Fruit fly (Drosophila melanogaster) whole organism, embryonic: ENCODE data around the gene CG1640.

ENCODE experiments used
- B-H2 ChIP-seq: fragments of 200-800 bp; sonication (Bioruptor generic); optimal IDR thresholded peaks from 2 replicates; lab custom pipeline; 2018; ENCODE audit warnings: missing biosample characterization, mild to moderate bottlenecking, missing genetic modification characterization
- BEAF-32 ChIP-seq: fragments of 200-800 bp; sonication (Bioruptor generic); optimal IDR thresholded peaks from 3 replicates; lab custom pipeline; 2017; ENCODE audit warnings: missing biosample characterization, missing genetic modification characterization, mild to moderate bottlenecking, moderate library complexity, missing genetic modification reagents
- Blimp-1 ChIP-seq: fragments of 200-800 bp; sonication (Bioruptor generic); optimal IDR thresholded peaks from 3 replicates; lab custom pipeline; 2018; ENCODE audit warnings: missing biosample characterization, missing genetic modification characterization, mild to moderate bottlenecking, moderate library complexity, missing genetic modification reagents
- CG10274 ChIP-seq: fragments of 200-800 bp; sonication (Bioruptor generic); optimal IDR thresholded peaks from 3 replicates; lab custom pipeline; 2017; ENCODE audit warnings: missing biosample characterization, mild to moderate bottlenecking, missing genetic modification characterization
- CG10321 ChIP-seq: fragments of 200-800 bp; sonication (Bioruptor generic); IDR thresholded peaks from 2 replicates; pipeline ENCODE4 v1.3.6; 2022; ENCODE audit warnings: missing biosample characterization, missing genetic modification characterization
- CG10543 ChIP-seq: fragments of 200-800 bp; sonication (Bioruptor generic); optimal IDR thresholded peaks from 3 replicates; lab custom pipeline; 2017; ENCODE audit warnings: missing biosample characterization, mild to moderate bottlenecking, missing genetic modification characterization, moderate library complexity
- CG11398 ChIP-seq: fragments of 200-800 bp; sonication (Bioruptor generic); optimal IDR thresholded peaks from 2 replicates; lab custom pipeline; 2016; ENCODE audit warnings: missing biosample characterization, missing genetic modification characterization
- CG11560 ChIP-seq: fragments of 200-800 bp; sonication (Bioruptor generic); IDR thresholded peaks from 3 replicates; pipeline ENCODE4 v1.3.6; 2022; ENCODE audit warnings: missing biosample characterization, missing genetic modification characterization
- CG11696 ChIP-seq: fragments of 200-800 bp; sonication (Bioruptor generic); IDR thresholded peaks from 2 replicates; pipeline ENCODE4 v1.3.6; 2022; ENCODE audit warnings: missing biosample characterization, missing genetic modification characterization
- CG12744 ChIP-seq: fragments of 200-800 bp; sonication (Bioruptor generic); optimal IDR thresholded peaks from 2 replicates; lab custom pipeline; 2016; ENCODE audit warnings: missing biosample characterization, missing genetic modification characterization
- CG13624 ChIP-seq: fragments of 200-800 bp; sonication (Bioruptor generic); optimal IDR thresholded peaks from 2 replicates; lab custom pipeline; 2016; ENCODE audit warnings: missing biosample characterization, missing genetic modification characterization
- CG14667 ChIP-seq: fragments of 200-800 bp; sonication (Bioruptor generic); IDR thresholded peaks from 2 replicates; pipeline ENCODE4 v1.3.6; 2022; ENCODE audit warnings: missing biosample characterization, missing genetic modification characterization
- CG17612 ChIP-seq: fragments of 200-800 bp; sonication (Bioruptor generic); IDR thresholded peaks from 2 replicates; pipeline ENCODE4 v1.3.6; 2022; ENCODE audit warnings: missing biosample characterization, missing genetic modification characterization
- CG18599 ChIP-seq: fragments of 200-800 bp; sonication (Bioruptor generic); optimal IDR thresholded peaks from 3 replicates; lab custom pipeline; 2017; ENCODE audit warnings: missing biosample characterization, missing genetic modification characterization, mild to moderate bottlenecking, moderate library complexity, missing genetic modification reagents
- CG2116 ChIP-seq: fragments of 200-800 bp; sonication (Bioruptor generic); optimal IDR thresholded peaks from 3 replicates; lab custom pipeline; 2018; ENCODE audit warnings: missing biosample characterization, mild to moderate bottlenecking, missing genetic modification characterization
- CG43689 ChIP-seq: fragments of 200-800 bp; sonication (Bioruptor generic); IDR thresholded peaks from 2 replicates; pipeline ENCODE4 v1.3.6; 2022; ENCODE audit warnings: missing biosample characterization, missing genetic modification characterization
- CG4404 ChIP-seq: fragments of 200-800 bp; sonication (Bioruptor generic); IDR thresholded peaks from 2 replicates; pipeline ENCODE4 v1.3.6; 2022; ENCODE audit warnings: missing biosample characterization, missing genetic modification characterization
- CG6689 ChIP-seq: fragments of 200-800 bp; sonication (Bioruptor generic); IDR thresholded peaks from 2 replicates; pipeline ENCODE4 v1.3.6; 2022; ENCODE audit warnings: missing biosample characterization, missing genetic modification characterization
- CG7987 ChIP-seq: fragments of 200-800 bp; sonication (Bioruptor generic); optimal IDR thresholded peaks from 2 replicates; lab custom pipeline; 2018; ENCODE audit warnings: missing biosample characterization, mild to moderate bottlenecking, missing genetic modification characterization, moderate library complexity
- CG8359 ChIP-seq: fragments of 200-800 bp; sonication (Bioruptor generic); optimal IDR thresholded peaks from 2 replicates; lab custom pipeline; 2017; ENCODE audit warnings: missing biosample characterization, mild to moderate bottlenecking, missing genetic modification characterization, borderline replicate concordance
- CG8765 ChIP-seq: fragments of 200-800 bp; sonication (Bioruptor generic); IDR thresholded peaks from 2 replicates; pipeline ENCODE4 v1.3.6; 2022; ENCODE audit warnings: missing biosample characterization, missing genetic modification characterization
- CoRest ChIP-seq: fragments of 200-800 bp; sonication (Bioruptor generic); optimal IDR thresholded peaks from 3 replicates; lab custom pipeline; 2018; ENCODE audit warnings: missing biosample characterization, mild to moderate bottlenecking, missing genetic modification characterization, moderate library complexity
- Doc3 ChIP-seq: fragments of 200-800 bp; sonication (Bioruptor generic); IDR thresholded peaks from 3 replicates; pipeline ENCODE4 v1.3.6; 2022; ENCODE audit warnings: missing biosample characterization, missing genetic modification characterization; ENCODE audit not compliant: partially characterized antibody
- Drgx ChIP-seq: fragments of 200-800 bp; sonication (Bioruptor generic); IDR thresholded peaks from 2 replicates; pipeline ENCODE4 v1.3.6; 2022; ENCODE audit warnings: missing biosample characterization, missing genetic modification characterization
- Fer1 ChIP-seq: fragments of 200-800 bp; sonication (Bioruptor generic); optimal IDR thresholded peaks from 2 replicates; lab custom pipeline; 2017; ENCODE audit warnings: missing biosample characterization, mild to moderate bottlenecking, missing genetic modification characterization
- Gsc ChIP-seq: fragments of 200-800 bp; sonication (Bioruptor generic); IDR thresholded peaks from 2 replicates; pipeline ENCODE4 v1.3.6; 2022; ENCODE audit warnings: missing biosample characterization, missing genetic modification characterization
- Hmr ChIP-seq: fragments of 200-800 bp; sonication (Bioruptor generic); optimal IDR thresholded peaks from 3 replicates; lab custom pipeline; 2017; ENCODE audit warnings: mild to moderate bottlenecking, missing biosample characterization, missing genetic modification reagents, missing genetic modification characterization
- Hmx ChIP-seq: fragments of 200-800 bp; sonication (Bioruptor generic); optimal IDR thresholded peaks from 2 replicates; lab custom pipeline; 2016; ENCODE audit warnings: missing biosample characterization, missing genetic modification characterization
- Hr39 ChIP-seq: fragments of >200 bp; optimal IDR thresholded peaks from 2 replicates; lab custom pipeline; 2017
- Lhr ChIP-seq: fragments of 200-800 bp; sonication (Bioruptor generic); optimal IDR thresholded peaks from 3 replicates; lab custom pipeline; 2017; ENCODE audit warnings: mild to moderate bottlenecking, missing biosample characterization, missing genetic modification reagents, missing genetic modification characterization
- MBD-R2 ChIP-seq: fragments of 200-800 bp; sonication (Bioruptor generic); IDR thresholded peaks from 2 replicates; pipeline ENCODE4 v1.3.6; 2022; ENCODE audit warnings: missing biosample characterization, missing genetic modification characterization
- Mad ChIP-seq: fragments of 200-800 bp; sonication (Bioruptor generic); optimal IDR thresholded peaks from 2 replicates; lab custom pipeline; 2016; ENCODE audit warnings: missing biosample characterization, missing genetic modification characterization
- Oaz ChIP-seq: fragments of 200-800 bp; sonication (Bioruptor generic); IDR thresholded peaks from 2 replicates; pipeline ENCODE4 v1.3.6; 2022; ENCODE audit warnings: missing biosample characterization, missing genetic modification characterization
- Ravus ChIP-seq: fragments of 200-800 bp; sonication (Bioruptor generic); IDR thresholded peaks from 2 replicates; pipeline ENCODE4 v1.3.6; 2022; ENCODE audit warnings: missing biosample characterization, missing genetic modification characterization
- chinmo ChIP-seq: fragments of 200-800 bp; sonication (Bioruptor generic); IDR thresholded peaks from 4 replicates; pipeline ENCODE4 v1.3.6; 2022; ENCODE audit warnings: missing biosample characterization, missing genetic modification characterization; ENCODE audit not compliant: partially characterized antibody
- ci ChIP-seq: fragments of 200-800 bp; sonication (Bioruptor generic); IDR thresholded peaks from 3 replicates; pipeline ENCODE4 v1.3.6; 2022; ENCODE audit warnings: missing biosample characterization, missing genetic modification characterization
- crc ChIP-seq: fragments of 200-800 bp; sonication (Bioruptor generic); optimal IDR thresholded peaks from 2 replicates; lab custom pipeline; 2016; ENCODE audit warnings: missing biosample characterization, missing genetic modification characterization
- dmrt99B ChIP-seq: fragments of 200-800 bp; sonication (Bioruptor generic); optimal IDR thresholded peaks from 2 replicates; lab custom pipeline; 2018; ENCODE audit warnings: missing biosample characterization, mild to moderate bottlenecking, missing genetic modification characterization, moderate library complexity
- gcm ChIP-seq: fragments of 200-800 bp; sonication (Bioruptor generic); optimal IDR thresholded peaks from 2 replicates; lab custom pipeline; 2019; ENCODE audit warnings: missing biosample characterization, mild to moderate bottlenecking, missing genetic modification characterization, moderate library complexity
- ind ChIP-seq: fragments of 200-800 bp; sonication (Bioruptor generic); optimal IDR thresholded peaks from 3 replicates; lab custom pipeline; 2016; ENCODE audit warnings: missing biosample characterization, missing genetic modification characterization
- inv ChIP-seq: fragments of 200-800 bp; sonication (Bioruptor generic); IDR thresholded peaks from 2 replicates; pipeline ENCODE4 v1.3.6; 2022; ENCODE audit warnings: missing biosample characterization, missing genetic modification characterization; ENCODE audit not compliant: partially characterized antibody
- lmd ChIP-seq: fragments of 200-800 bp; sonication (Bioruptor generic); IDR thresholded peaks from 2 replicates; pipeline ENCODE4 v1.3.6; 2022; ENCODE audit warnings: missing biosample characterization, missing genetic modification characterization
- pho ChIP-seq: fragments of 200-800 bp; sonication (Bioruptor generic); optimal IDR thresholded peaks from 2 replicates; lab custom pipeline; 2016; ENCODE audit warnings: missing biosample characterization, missing genetic modification characterization
- ro ChIP-seq: fragments of 200-800 bp; sonication (Bioruptor generic); IDR thresholded peaks from 2 replicates; pipeline ENCODE4 v1.3.6; 2022; ENCODE audit warnings: missing biosample characterization, missing genetic modification characterization
- salm ChIP-seq: fragments of 200-800 bp; sonication (Bioruptor generic); optimal IDR thresholded peaks from 2 replicates; lab custom pipeline; 2018; ENCODE audit warnings: missing biosample characterization, mild to moderate bottlenecking, missing genetic modification characterization
- shn ChIP-seq: fragments of 200-800 bp; sonication (Bioruptor generic); optimal IDR thresholded peaks from 3 replicates; lab custom pipeline; 2016; ENCODE audit warnings: missing biosample characterization, missing genetic modification characterization
- so ChIP-seq: fragments of 200-800 bp; sonication (Bioruptor generic); IDR thresholded peaks from 3 replicates; pipeline ENCODE4 v1.3.6; 2022; ENCODE audit warnings: missing biosample characterization, missing genetic modification characterization
- unc-4 ChIP-seq: fragments of 200-800 bp; sonication (Bioruptor generic); IDR thresholded peaks from 2 replicates; pipeline ENCODE4 v1.3.6; 2022; ENCODE audit warnings: missing biosample characterization, missing genetic modification characterization; ENCODE audit not compliant: partially characterized antibody
- vnd ChIP-seq: fragments of 200-800 bp; sonication (Bioruptor generic); IDR thresholded peaks from 3 replicates; pipeline ENCODE4 v1.3.6; 2022; ENCODE audit warnings: missing biosample characterization, missing genetic modification characterization; ENCODE audit not compliant: partially characterized antibody
- vvl ChIP-seq: fragments of 200-800 bp; sonication (Bioruptor generic); IDR thresholded peaks from 2 replicates; pipeline ENCODE4 v1.3.6; 2022; ENCODE audit warnings: missing biosample characterization, missing genetic modification characterization
- wor ChIP-seq: fragments of 200-800 bp; sonication (Bioruptor generic); IDR thresholded peaks from 2 replicates; pipeline ENCODE4 v1.3.6; 2022; ENCODE audit warnings: missing biosample characterization, missing genetic modification characterization

Gene CG1640

DNA sequence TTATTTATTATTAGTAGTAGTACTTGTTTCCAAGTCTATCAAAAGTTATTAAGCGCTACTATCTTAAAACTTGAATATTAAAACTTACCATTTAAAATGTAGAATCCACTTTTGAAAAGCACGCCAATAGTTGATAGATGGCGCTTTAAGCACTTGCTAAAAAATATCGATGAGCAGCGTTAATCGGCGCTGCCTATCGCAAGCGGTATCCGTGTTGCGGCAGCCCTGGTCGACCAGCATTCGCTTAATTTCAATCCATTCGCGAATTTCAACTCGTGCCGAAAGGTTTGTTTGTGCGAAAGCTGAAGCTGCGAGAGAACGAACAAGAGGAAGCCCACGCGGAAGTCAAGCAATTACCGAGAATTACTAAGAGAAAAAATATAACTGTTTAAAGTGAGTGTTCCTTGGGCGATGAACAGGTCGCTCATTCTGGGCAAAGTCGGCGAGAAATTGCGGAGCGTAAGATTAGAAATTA is 40.8 kb upstream of the CG1640 start, which contains the start of gene Prx2:
TSS of gene Prx2 (plus strand) at position 253 of the 475 bp plus-strand sequence.
- TF ChIP-seq Mad (GFP tag; lab: Kevin White, UChicago) (no peak), salm (tag; lab: Kevin White, UChicago) (no peak), vnd (GFP tag; lab: Robert Waterston, UW) (peak; percentile 71), CG7987 (GFP tag; lab: Kevin White, UChicago) (no peak), CG10321 (GFP tag; lab: Robert Waterston, UW) (no peak), so (GFP tag; lab: Robert Waterston, UW) (no peak), CG11398 (GFP tag; lab: Kevin White, UChicago) (no peak), Doc3 (peak; percentile 53; the same call in 1 of the 3 replicates), CG13624 (GFP tag; lab: Kevin White, UChicago) (no peak), CG14667 (GFP tag; lab: Robert Waterston, UW) (no peak), chinmo (GFP tag; lab: Robert Waterston, UW) (peak; percentile 85; the same call in 2 of the 4 replicates), CG11696 (GFP tag; lab: Robert Waterston, UW) (no peak), Hmr (GFP tag; lab: Kevin White, UChicago) (peak; percentile 40), Blimp-1 (GFP tag; lab: Kevin White, UChicago) (no peak), lmd (GFP tag; lab: Robert Waterston, UW) (no peak), B-H2 (GFP tag; lab: Kevin White, UChicago) (peak; percentile 34), shn (GFP tag; lab: Kevin White, UChicago) (no peak), Fer1 (GFP tag; lab: Kevin White, UChicago) (peak; percentile 8), inv (peak; percentile 71; the same call in 1 of the 2 replicates), vvl (GFP tag; lab: Robert Waterston, UW) (peak; percentile 42), CG11560 (tag; lab: Robert Waterston, UW) (peak; percentile 36; the same call in 1 of the 3 replicates), Oaz (GFP tag; lab: Robert Waterston, UW) (no peak), CG10543 (GFP tag; lab: Kevin White, UChicago) (peak; percentile 33), MBD-R2 (GFP tag; lab: Robert Waterston, UW) (peak; percentile 53), CG6689 (GFP tag; lab: Robert Waterston, UW) (0 out of 2 replicates have a peak, but pooled peaks have one; percentile 13), CG2116 (GFP tag; lab: Kevin White, UChicago) (peak; percentile 41), Gsc (GFP tag; lab: Robert Waterston, UW) (no peak), CG12744 (GFP tag; lab: Kevin White, UChicago) (no peak), gcm (GFP tag; lab: Kevin White, UChicago) (no peak), ind (no peak), dmrt99B (tag; lab: Kevin White, UChicago) (no peak), CG18599 (peak; percentile 55), CoRest (tag; lab: Kevin White, UChicago) (peak; percentile 38), pho (GFP tag; lab: Kevin White, UChicago) (peak; percentile 1), CG10274 (GFP tag; lab: Kevin White, UChicago) (no peak), CG17612 (GFP tag; lab: Robert Waterston, UW) (no peak), Hmx (GFP tag; lab: Kevin White, UChicago) (no peak), CG4404 (GFP tag; lab: Robert Waterston, UW) (no peak), unc-4 (GFP tag; lab: Robert Waterston, UW) (peak; percentile 83), CG8359 (GFP tag; lab: Kevin White, UChicago) (no peak), BEAF-32 (GFP tag; lab: Kevin White, UChicago) (peak; percentile 80), ro (GFP tag; lab: Robert Waterston, UW) (no peak), Lhr (GFP tag; lab: Kevin White, UChicago) (peak; percentile 32), Drgx (GFP tag; lab: Robert Waterston, UW) (peak; percentile 14; the same call in 1 of the 2 replicates), Ravus (GFP tag; lab: Robert Waterston, UW) (no peak), ci (GFP tag; lab: Robert Waterston, UW) (peak; percentile 36; the same call in 1 of the 3 replicates), crc (GFP tag; lab: Kevin White, UChicago) (no peak), wor (GFP tag; lab: Robert Waterston, UW) (no peak), CG8765 (GFP tag; lab: Robert Waterston, UW) (no peak), CG43689 (no peak), Hr39 (no peak)
